Worm (Caenorhabditis elegans) whole organism, L2 larva: ENCODE data around the gene C27D8.1.

ENCODE experiments used
- F13H6.1 ChIP-seq: sonication (generic microtip); optimal IDR thresholded peaks from 2 replicates; lab custom pipeline; 2016; ENCODE audit warnings: missing genetic modification characterization, missing compliant biosample characterization
- R02D3.7 ChIP-seq: fragments of 150-350 bp; optimal IDR thresholded peaks from 2 replicates; lab custom pipeline; 2014; ENCODE audit warnings: missing biosample characterization, missing genetic modification characterization
- alr-1 ChIP-seq: fragments of 150-350 bp; optimal IDR thresholded peaks from 2 replicates; lab custom pipeline; 2014; ENCODE audit warnings: missing biosample characterization, missing genetic modification characterization
- ceh-16 ChIP-seq: fragments of 150-350 bp; optimal IDR thresholded peaks from 2 replicates; lab custom pipeline; 2014; ENCODE audit warnings: missing biosample characterization, missing genetic modification characterization
- ceh-82 ChIP-seq: fragments of 150-350 bp; optimal IDR thresholded peaks from 2 replicates; lab custom pipeline; 2014; ENCODE audit warnings: missing biosample characterization, missing genetic modification characterization
- fos-1 ChIP-seq: fragments of 150-350 bp; optimal IDR thresholded peaks from 2 replicates; lab custom pipeline; 2014; ENCODE audit warnings: missing biosample characterization, missing genetic modification characterization
- gmeb-1 ChIP-seq: fragments of 150-350 bp; optimal IDR thresholded peaks from 2 replicates; lab custom pipeline; 2014; ENCODE audit warnings: missing biosample characterization, missing genetic modification characterization
- lin-11 ChIP-seq: fragments of 150-350 bp; sonication (generic microtip); optimal IDR thresholded peaks from 2 replicates; lab custom pipeline; 2014; ENCODE audit warnings: missing biosample characterization, missing genetic modification characterization, inconsistent platforms, mixed read lengths
- nhr-11 ChIP-seq: fragments of 150-350 bp; optimal IDR thresholded peaks from 2 replicates; lab custom pipeline; 2014; ENCODE audit warnings: missing biosample characterization, missing genetic modification characterization
- nhr-23 ChIP-seq: fragments of 150-350 bp; optimal IDR thresholded peaks from 2 replicates; lab custom pipeline; 2014; ENCODE audit warnings: missing biosample characterization, missing genetic modification reagents, missing genetic modification characterization
- nhr-237 ChIP-seq: fragments of 150-350 bp; optimal IDR thresholded peaks from 2 replicates; lab custom pipeline; 2014; ENCODE audit warnings: missing biosample characterization, missing genetic modification characterization
- nhr-25 ChIP-seq: fragments of 150-350 bp; sonication (generic microtip); optimal IDR thresholded peaks from 3 replicates; lab custom pipeline; 2014; ENCODE audit warnings: missing biosample characterization, missing genetic modification characterization
- skn-1 ChIP-seq: sonication (generic microtip); optimal IDR thresholded peaks from 2 replicates; lab custom pipeline; 2017; ENCODE audit warnings: missing biosample characterization, missing genetic modification characterization
- zag-1 ChIP-seq: fragments of 150-350 bp; optimal IDR thresholded peaks from 2 replicates; lab custom pipeline; 2014; ENCODE audit warnings: missing biosample characterization, missing genetic modification characterization
- ztf-1 ChIP-seq: fragments of 200-800 bp; sonication (Bioruptor generic); conservative IDR thresholded peaks from 2 replicates; pipeline ENCODE4 v1.3.6; 2022; ENCODE audit warnings: missing genetic modification characterization, missing compliant biosample characterization

Gene C27D8.1

DNA sequence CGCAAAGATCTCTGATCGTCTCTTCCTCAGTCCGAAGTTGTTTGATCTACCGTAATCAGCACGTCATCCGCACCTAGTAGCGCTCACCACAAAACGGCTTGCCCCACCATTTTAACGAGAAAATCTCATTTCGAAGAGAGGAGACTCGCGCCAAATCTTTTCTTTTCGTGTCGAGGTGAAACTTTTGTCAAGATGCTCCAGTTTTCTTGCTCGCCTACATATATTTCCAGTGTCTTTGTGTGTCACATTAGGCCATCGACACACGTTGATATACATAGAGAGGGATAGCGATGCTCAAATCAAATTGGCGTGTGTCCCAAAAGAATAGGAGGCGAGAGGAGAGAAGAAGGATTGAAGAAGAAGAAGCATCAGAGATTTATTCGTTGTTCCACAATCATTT is 45.2 kb downstream of the C27D8.1 start:
- no peak for TF ChIP-seq gmeb-1 (tag; lab: Kevin White, UChicago)
- no peak for TF ChIP-seq skn-1 (tag; lab: Kevin White, UChicago)
- TF ChIP-seq lin-11 (tag; lab: Kevin White, UChicago), result no peak
- no peak for TF ChIP-seq nhr-23 (tag; lab: Kevin White, UChicago)
- TF ChIP-seq ceh-82 (tag; lab: Kevin White, UChicago), result no peak
- no peak for TF ChIP-seq ztf-1
- TF ChIP-seq alr-1 (tag; lab: Kevin White, UChicago), result no peak
- no peak for TF ChIP-seq nhr-237 (tag; lab: Kevin White, UChicago)
- no peak for TF ChIP-seq F13H6.1 (tag; lab: Kevin White, UChicago)
- no peak for TF ChIP-seq nhr-11
- no peak for TF ChIP-seq zag-1 (tag; lab: Kevin White, UChicago)
- TF ChIP-seq ceh-16 (tag; lab: Kevin White, UChicago), result no peak
- no peak for TF ChIP-seq R02D3.7 (tag; lab: Kevin White, UChicago)
- TF ChIP-seq, all 48 proteins: peak for 0

DNA sequence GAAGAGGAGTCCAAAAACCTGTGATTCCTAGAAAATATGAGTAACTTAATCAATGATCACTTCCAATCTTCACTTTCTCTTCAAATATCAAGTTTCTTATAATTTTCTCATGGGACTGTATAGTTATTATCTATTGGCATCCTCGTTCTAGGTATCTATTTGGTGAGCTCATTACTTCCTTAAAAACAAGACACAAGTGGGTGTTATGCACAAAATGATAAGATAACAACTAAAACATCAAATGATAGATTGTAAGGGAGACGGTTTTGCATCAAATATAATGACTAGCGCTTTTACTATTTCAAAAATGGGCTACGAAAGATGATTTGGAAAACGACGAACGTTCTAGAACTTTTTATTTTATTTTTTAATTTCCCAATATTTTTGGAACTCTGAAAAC is 47.4 kb downstream of the C27D8.1 start, which contains the start of gene ZK897.10:
ZK897.10 (plus strand) TSS at position 285 of the 400 bp plus-strand sequence.
- TF ChIP-seq fos-1 (peak; percentile 34), nhr-25 (tag; lab: Kevin White, UChicago) (no peak)
